Worm (Caenorhabditis elegans) whole organism, young adult: Measurements from ENCODE around the gene acs-17.

Experiments used
- Y53F4B.3 ChIP-seq: fragments of 200-800 bp; sonication (Bioruptor generic); IDR thresholded peaks from 2 replicates; pipeline ENCODE4 v1.3.6; 2022; ENCODE audit warnings: missing genetic modification reagents, missing genetic modification characterization, missing compliant biosample characterization
- Y56A3A.18 ChIP-seq: fragments of 200-800 bp; sonication (Bioruptor generic); IDR thresholded peaks from 2 replicates; pipeline ENCODE4 v1.3.6; 2022; ENCODE audit warnings: missing genetic modification reagents, missing genetic modification characterization, missing compliant biosample characterization
- ama-1 ChIP-seq, 3 experiments: fragments of 150-350 bp in 1 of 3; sonication (generic microtip) in 2 of 3; optimal IDR thresholded peaks; 2 replicates each; lab custom pipeline; 2014 to 2018; ENCODE audit warnings: missing biosample characterization in 2 of 3, missing genetic modification characterization in 2 of 3, missing genetic modification reagents in 2 of 3
- aptf-2 ChIP-seq: fragments of 200-800 bp; sonication (Bioruptor generic); conservative IDR thresholded peaks from 2 replicates; pipeline ENCODE4 v1.3.6; 2022; ENCODE audit warnings: missing genetic modification reagents, missing genetic modification characterization, missing compliant biosample characterization
- ceh-79 ChIP-seq: sonication (generic microtip); optimal IDR thresholded peaks from 2 replicates; lab custom pipeline; 2017; ENCODE audit warnings: mild to moderate bottlenecking, missing genetic modification characterization, missing compliant biosample characterization
- dpl-1 ChIP-seq: fragments of 150-350 bp; optimal IDR thresholded peaks from 2 replicates; lab custom pipeline; 2014; ENCODE audit warnings: missing biosample characterization, missing genetic modification reagents, missing genetic modification characterization
- nfya-1 ChIP-seq: sonication (generic microtip); optimal IDR thresholded peaks from 2 replicates; lab custom pipeline; 2017; ENCODE audit warnings: antibody characterized with exemption, missing compliant biosample characterization, missing genetic modification characterization, borderline replicate concordance; ENCODE audit not compliant: insufficient read depth
- pbrm-1 ChIP-seq: fragments of 200-800 bp; sonication (Bioruptor generic); IDR thresholded peaks from 2 replicates; pipeline ENCODE4 v1.3.6; 2022; ENCODE audit warnings: missing genetic modification reagents, missing genetic modification characterization, missing compliant biosample characterization
- snpc-1.3 ChIP-seq: sonication (generic microtip); optimal IDR thresholded peaks from 2 replicates; lab custom pipeline; 2017; ENCODE audit warnings: missing genetic modification characterization, mild to moderate bottlenecking, missing compliant biosample characterization, antibody characterized with exemption, moderate library complexity, missing genotype, missing genetic modification reagents; ENCODE audit not compliant: insufficient read depth
- tbx-9 ChIP-seq: sonication (generic microtip); optimal IDR thresholded peaks from 2 replicates; lab custom pipeline; 2016; ENCODE audit warnings: borderline replicate concordance, missing genetic modification characterization, inconsistent platforms, missing compliant biosample characterization

- TF ChIP-seq pbrm-1 (no peak), nfya-1 (tag; lab: Kevin White, UChicago) (no peak), dpl-1 (GFP tag; lab: Kevin White, UChicago) (no peak), tbx-9 (no peak), ama-1 (optimal IDR thresholded peaks at IDR 0.05; lab: Kevin White, UChicago) (no peak), ama-1 (GFP tag; optimal IDR thresholded peaks at IDR 0.05; lab: Kevin White, UChicago) (no peak), snpc-1.3 (tag; lab: Kevin White, UChicago) (no peak), ceh-79 (tag; lab: Kevin White, UChicago) (no peak), Y56A3A.18 (GFP tag; lab: Robert Waterston, UW) (no peak), Y53F4B.3 (no peak), aptf-2 (GFP tag; lab: Robert Waterston, UW) (no peak)
These were observed 27.9 kb upstream of the acs-17 start for ce11 chrX:5972212-5972611.
